Worm (Caenorhabditis elegans) whole organism, L4 larva: Measurements from ENCODE around the gene T24H10.1.

ENCODE experiments used
- T20F7.1 ChIP-seq: fragments of 200-800 bp; sonication (Bioruptor generic); optimal IDR thresholded peaks from 2 replicates; lab custom pipeline; 2018; ENCODE audit warnings: mild to moderate bottlenecking, missing genetic modification characterization, missing compliant biosample characterization
- Y75B8A.6 ChIP-seq: fragments of 200-800 bp; sonication (Bioruptor generic); IDR thresholded peaks from 2 replicates; pipeline ENCODE4 v1.3.6; 2022; ENCODE audit warnings: missing genetic modification reagents, missing genetic modification characterization, missing compliant biosample characterization
- ZK546.5 ChIP-seq, 2 experiments: sonication (generic microtip); optimal IDR thresholded peaks; 2 replicates each; lab custom pipeline; 2017; ENCODE audit warnings: missing biosample characterization in 2 of 2, missing genetic modification characterization in 2 of 2
- aha-1 ChIP-seq: fragments of 150-350 bp; peaks from one replicate; lab custom pipeline; 2014; ENCODE audit warnings: missing biosample characterization, missing genetic modification characterization
- aly-2 ChIP-seq: sonication (generic microtip); optimal IDR thresholded peaks from 2 replicates; lab custom pipeline; 2018; ENCODE audit warnings: missing biosample characterization, missing genetic modification characterization
- ama-1 ChIP-seq: fragments of 150-350 bp; optimal IDR thresholded peaks from 2 replicates; lab custom pipeline; 2014; ENCODE audit warnings: inconsistent platforms, mixed read lengths
- arid-1 ChIP-seq: fragments of 200-800 bp; sonication (Bioruptor generic); conservative IDR thresholded peaks from 2 replicates; pipeline ENCODE4 v1.3.6; 2022; ENCODE audit warnings: missing genetic modification reagents, missing genetic modification characterization, missing compliant biosample characterization
- ceh-20 ChIP-seq: fragments of 200-800 bp; sonication (Bioruptor generic); IDR thresholded peaks from 2 replicates; pipeline ENCODE4 v1.3.6; 2022; ENCODE audit warnings: missing genetic modification reagents, missing genetic modification characterization, missing compliant biosample characterization
- ceh-32 ChIP-seq: sonication (generic microtip); optimal IDR thresholded peaks from 2 replicates; lab custom pipeline; 2016; ENCODE audit warnings: mild to moderate bottlenecking, missing genetic modification characterization, missing compliant biosample characterization; ENCODE audit not compliant: poor library complexity
- ceh-44 ChIP-seq: fragments of 200-800 bp; sonication (Bioruptor generic); IDR thresholded peaks from 2 replicates; pipeline ENCODE4 v1.3.6; 2022; ENCODE audit warnings: missing genetic modification reagents, missing genetic modification characterization, missing compliant biosample characterization
- ceh-82 ChIP-seq: sonication (generic microtip); optimal IDR thresholded peaks from 2 replicates; lab custom pipeline; 2017; ENCODE audit warnings: missing biosample characterization, missing genetic modification characterization
- ces-1 ChIP-seq: fragments of 150-350 bp; sonication (generic microtip); optimal IDR thresholded peaks from 4 replicates; lab custom pipeline; 2014; ENCODE audit warnings: missing biosample characterization, missing genetic modification reagents, missing genetic modification characterization
- cey-2 ChIP-seq: sonication (generic microtip); optimal IDR thresholded peaks from 3 replicates; lab custom pipeline; 2017; ENCODE audit warnings: missing genetic modification characterization, mild to moderate bottlenecking, missing compliant biosample characterization, antibody characterized with exemption, borderline replicate concordance; ENCODE audit not compliant: insufficient read depth
- ctbp-1 ChIP-seq: fragments of 200-800 bp; sonication (Bioruptor generic); IDR thresholded peaks from 2 replicates; pipeline ENCODE4 v1.3.6; 2022; ENCODE audit warnings: missing genetic modification reagents, missing genetic modification characterization, missing compliant biosample characterization
- daf-12 ChIP-seq: fragments of 150-350 bp; optimal IDR thresholded peaks from 2 replicates; lab custom pipeline; 2014; ENCODE audit warnings: missing biosample characterization, missing genetic modification reagents, missing genetic modification characterization
- daf-19 ChIP-seq: fragments of 200-800 bp; sonication (Bioruptor generic); conservative IDR thresholded peaks from 2 replicates; pipeline ENCODE4 v1.3.6; 2022; ENCODE audit warnings: missing genetic modification characterization, missing compliant biosample characterization
- dmd-6 ChIP-seq: fragments of 200-800 bp; sonication (Bioruptor generic); IDR thresholded peaks from 2 replicates; pipeline ENCODE4 v1.3.6; 2022; ENCODE audit warnings: missing genetic modification reagents, missing genetic modification characterization, missing compliant biosample characterization
- dmd-8 ChIP-seq: fragments of 200-800 bp; sonication (Bioruptor generic); IDR thresholded peaks from 2 replicates; pipeline ENCODE4 v1.3.6; 2022; ENCODE audit warnings: missing genetic modification characterization, missing compliant biosample characterization
- dve-1 ChIP-seq: sonication (generic microtip); optimal IDR thresholded peaks from 2 replicates; lab custom pipeline; 2017; ENCODE audit warnings: antibody characterized with exemption, mild to moderate bottlenecking, missing genetic modification characterization, missing compliant biosample characterization; ENCODE audit not compliant: insufficient read depth
- egl-27 ChIP-seq: sonication (generic microtip); optimal IDR thresholded peaks from 3 replicates; lab custom pipeline; 2017; ENCODE audit warnings: missing biosample characterization, missing genetic modification reagents, missing genetic modification characterization
- hif-1 ChIP-seq, 2 experiments: sonication (generic microtip); optimal IDR thresholded peaks; 2 replicates each; lab custom pipeline; 2016 to 2017; ENCODE audit warnings: missing compliant biosample characterization in 2 of 2, missing genetic modification characterization in 2 of 2, missing genetic modification reagents in 2 of 2, missing genotype in 2 of 2, mild to moderate bottlenecking in 1 of 2
- hlh-11 ChIP-seq: fragments of 200-800 bp; sonication (Bioruptor generic); optimal IDR thresholded peaks from 2 replicates; lab custom pipeline; 2018; ENCODE audit warnings: mild to moderate bottlenecking, missing genetic modification characterization, missing compliant biosample characterization
- lim-7 ChIP-seq: fragments of 200-800 bp; sonication (Bioruptor generic); IDR thresholded peaks from 2 replicates; pipeline ENCODE4 v1.3.6; 2022; ENCODE audit warnings: missing genetic modification characterization, missing compliant biosample characterization
- lin-1 ChIP-seq: fragments of 200-800 bp; sonication (Bioruptor generic); IDR thresholded peaks from 2 replicates; pipeline ENCODE4 v1.3.6; 2022; ENCODE audit warnings: missing genetic modification reagents, missing genetic modification characterization, missing compliant biosample characterization
- lin-13 ChIP-seq: fragments of 150-350 bp; optimal IDR thresholded peaks from 2 replicates; lab custom pipeline; 2014; ENCODE audit warnings: missing biosample characterization, missing genetic modification reagents, missing genetic modification characterization
- lin-15B ChIP-seq: fragments of 150-350 bp; sonication (generic microtip); optimal IDR thresholded peaks from 3 replicates; lab custom pipeline; 2014; ENCODE audit warnings: missing biosample characterization, missing genetic modification characterization
- lin-39 ChIP-seq: fragments of 150-350 bp; optimal IDR thresholded peaks from 2 replicates; lab custom pipeline; 2014; ENCODE audit warnings: missing biosample characterization, missing genetic modification reagents, missing genetic modification characterization
- lsy-2 ChIP-seq, 2 experiments: fragments of 150-350 bp in 1 of 2; sonication (generic microtip) in 1 of 2; optimal IDR thresholded peaks; 2 replicates each; lab custom pipeline; 2014 to 2017; ENCODE audit warnings: missing biosample characterization in 2 of 2, missing genetic modification characterization in 2 of 2
- madf-5 ChIP-seq, 2 experiments: fragments of 200-800 bp; sonication (Bioruptor generic); IDR thresholded peaks; 2 replicates each; pipeline ENCODE4 v1.3.6; 2022; ENCODE audit warnings: missing compliant biosample characterization in 2 of 2, missing genetic modification characterization in 2 of 2
- mep-1 ChIP-seq: fragments of 150-350 bp; sonication (generic microtip); optimal IDR thresholded peaks from 3 replicates; lab custom pipeline; 2014; ENCODE audit warnings: missing biosample characterization, missing genetic modification characterization
- mes-2 ChIP-seq: sonication (generic microtip); optimal IDR thresholded peaks from 2 replicates; lab custom pipeline; 2016; ENCODE audit warnings: missing genotype, mild to moderate bottlenecking, missing genetic modification characterization, missing compliant biosample characterization; ENCODE audit not compliant: poor library complexity, severe bottlenecking
- nhr-102 ChIP-seq: sonication (generic microtip); optimal IDR thresholded peaks from 2 replicates; lab custom pipeline; 2016; ENCODE audit warnings: mild to moderate bottlenecking, missing genetic modification characterization, moderate library complexity, missing compliant biosample characterization
- nhr-11 ChIP-seq: fragments of 150-350 bp; optimal IDR thresholded peaks from 2 replicates; lab custom pipeline; 2014; ENCODE audit warnings: missing biosample characterization, missing genetic modification characterization
- nhr-111 ChIP-seq: fragments of 200-800 bp; sonication (Bioruptor generic); optimal IDR thresholded peaks from 2 replicates; lab custom pipeline; 2018; ENCODE audit warnings: mild to moderate bottlenecking, missing genetic modification characterization, missing compliant biosample characterization
- nhr-237 ChIP-seq: sonication (generic microtip); optimal IDR thresholded peaks from 2 replicates; lab custom pipeline; 2017; ENCODE audit warnings: missing biosample characterization, missing genetic modification characterization
- nhr-25 ChIP-seq: sonication (generic microtip); optimal IDR thresholded peaks from 2 replicates; lab custom pipeline; 2017; ENCODE audit warnings: missing genetic modification characterization, mild to moderate bottlenecking, missing compliant biosample characterization, antibody characterized with exemption, moderate library complexity, borderline replicate concordance; ENCODE audit not compliant: insufficient read depth
- nhr-28 ChIP-seq: fragments of 150-350 bp; optimal IDR thresholded peaks from 2 replicates; lab custom pipeline; 2014; ENCODE audit warnings: missing biosample characterization, missing genetic modification characterization
- nhr-41 ChIP-seq: fragments of 200-800 bp; sonication (Bioruptor generic); IDR thresholded peaks from 2 replicates; pipeline ENCODE4 v1.3.6; 2022; ENCODE audit warnings: missing genetic modification reagents, missing genetic modification characterization, missing compliant biosample characterization
- nhr-6 ChIP-seq: fragments of 150-350 bp; optimal IDR thresholded peaks from 2 replicates; lab custom pipeline; 2014; ENCODE audit warnings: missing biosample characterization, missing genetic modification characterization
- pha-4 ChIP-seq, 2 experiments: fragments of 150-350 bp in 1 of 2; fragments of 200-800 bp in 1 of 2; sonication (Bioruptor generic) in 1 of 2; IDR thresholded peaks in 1 of 2; optimal IDR thresholded peaks in 1 of 2; 2 replicates each; pipeline versions ENCODE4 v1.3.6 to Lab custom; 2014 to 2022; ENCODE audit warnings: missing genetic modification characterization in 2 of 2, missing genetic modification reagents in 2 of 2, missing biosample characterization in 1 of 2, missing compliant biosample characterization in 1 of 2
- pqm-1 ChIP-seq: sonication (generic microtip); optimal IDR thresholded peaks from 2 replicates; lab custom pipeline; 2017; ENCODE audit warnings: missing biosample characterization, missing genetic modification characterization
- saeg-2 ChIP-seq: fragments of 200-800 bp; sonication (Bioruptor generic); IDR thresholded peaks from 2 replicates; pipeline ENCODE4 v1.3.6; 2022; ENCODE audit warnings: missing genetic modification reagents, missing genetic modification characterization, missing compliant biosample characterization
- skn-1 ChIP-seq: fragments of 150-350 bp; optimal IDR thresholded peaks from 2 replicates; lab custom pipeline; 2014; ENCODE audit warnings: missing biosample characterization, missing genetic modification characterization
- snpc-1.2 ChIP-seq: fragments of 200-800 bp; sonication (Bioruptor generic); IDR thresholded peaks from 2 replicates; pipeline ENCODE4 v1.3.6; 2022; ENCODE audit warnings: missing genetic modification reagents, missing genetic modification characterization, missing compliant biosample characterization
- spr-1 ChIP-seq: sonication (generic microtip); optimal IDR thresholded peaks from 2 replicates; lab custom pipeline; 2016; ENCODE audit warnings: mild to moderate bottlenecking, missing genetic modification characterization, missing compliant biosample characterization
- tra-1 ChIP-seq: fragments of 200-800 bp; sonication (Bioruptor generic); IDR thresholded peaks from 2 replicates; pipeline ENCODE4 v1.3.6; 2022; ENCODE audit warnings: missing genetic modification reagents, missing genetic modification characterization, missing compliant biosample characterization
- unc-39 ChIP-seq: sonication (generic microtip); optimal IDR thresholded peaks from 2 replicates; lab custom pipeline; 2017; ENCODE audit warnings: missing biosample characterization, missing genetic modification characterization
- zag-1 ChIP-seq: fragments of 150-350 bp; optimal IDR thresholded peaks from 2 replicates; lab custom pipeline; 2014; ENCODE audit warnings: missing biosample characterization, missing genetic modification characterization
- zfp-2 ChIP-seq: sonication (generic microtip); optimal IDR thresholded peaks from 2 replicates; lab custom pipeline; 2016; ENCODE audit warnings: mild to moderate bottlenecking, missing genetic modification characterization, missing compliant biosample characterization
- zip-2 ChIP-seq: fragments of 150-350 bp; optimal IDR thresholded peaks from 2 replicates; lab custom pipeline; 2014; ENCODE audit warnings: missing biosample characterization, missing genetic modification characterization
- ztf-11 ChIP-seq: fragments of 150-350 bp; optimal IDR thresholded peaks from 2 replicates; lab custom pipeline; 2014; ENCODE audit warnings: missing biosample characterization, missing genetic modification characterization

Gene T24H10.1

DNA sequence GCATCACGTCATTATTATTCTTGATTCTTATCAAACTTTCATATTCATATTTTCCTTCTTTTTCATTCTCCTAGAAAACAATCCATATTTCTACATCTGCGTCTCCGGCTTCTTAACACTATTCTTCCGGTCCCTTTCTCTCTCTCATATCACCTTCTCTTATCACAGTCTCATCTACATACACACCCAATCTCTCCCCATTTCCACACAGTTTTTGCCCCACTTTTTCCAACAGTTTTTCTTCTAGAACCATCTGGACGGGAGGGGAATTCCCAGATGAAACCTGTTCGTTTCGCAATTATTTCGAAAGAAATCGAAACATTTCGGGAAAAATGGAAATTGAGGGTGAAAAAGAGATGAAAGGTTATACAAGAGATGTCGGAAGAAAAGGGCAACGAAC lies 29.0 kb downstream of the T24H10.1 start (continued):
- TF ChIP-seq mep-1: peak; percentile 40
- TF ChIP-seq dmd-6: peak; percentile 82
- no peak for TF ChIP-seq lin-15B
- no peak for TF ChIP-seq ZK546.5 (tag; optimal IDR thresholded peaks at IDR 0.05; lab: Kevin White, UChicago)
- peak; percentile 68; the same call in 1 of the 2 replicates for TF ChIP-seq tra-1 (GFP tag; lab: Robert Waterston, UW)
- TF ChIP-seq ceh-82 (tag; lab: Kevin White, UChicago): no peak
- TF ChIP-seq nhr-28 (tag; lab: Kevin White, UChicago): peak; percentile 86
- TF ChIP-seq daf-12: no peak
- no peak for TF ChIP-seq lin-39 (tag; lab: Kevin White, UChicago)
- TF ChIP-seq nhr-11 (tag; lab: Kevin White, UChicago): peak; percentile 33
- no peak for TF ChIP-seq snpc-1.2 (GFP tag; lab: Robert Waterston, UW)
- TF ChIP-seq T20F7.1 (GFP tag; lab: Kevin White, UChicago): peak; percentile 20
- 0 out of 2 replicates have a peak, but pooled peaks have one; percentile 13 for TF ChIP-seq Y75B8A.6 (GFP tag; lab: Robert Waterston, UW)
- TF ChIP-seq nhr-102 (tag; lab: Kevin White, UChicago): peak; percentile 19
- no peak for TF ChIP-seq nhr-25 (tag; lab: Kevin White, UChicago)
- no peak for TF ChIP-seq arid-1
- TF ChIP-seq zag-1: no peak
- TF ChIP-seq madf-5 (GFP tag; IDR thresholded peaks at IDR 0.05; lab: Robert Waterston, UW): 0 out of 4 replicates have a peak, but pooled peaks of 1 of the 2 experiments have one; percentile 26
- no peak for TF ChIP-seq unc-39
- TF ChIP-seq nhr-41: 0 out of 2 replicates have a peak, but pooled peaks have one; percentile 6
- TF ChIP-seq hif-1 (tag; optimal IDR thresholded peaks at IDR 0.05; lab: Kevin White, UChicago): peak in 1 of 2 experiments; percentile 11
- no peak for TF ChIP-seq daf-19 (GFP tag; lab: Robert Waterston, UW)
- peak; percentile 65 for TF ChIP-seq cey-2 (tag; lab: Kevin White, UChicago)
- peak; percentile 32 for TF ChIP-seq spr-1 (tag; lab: Kevin White, UChicago)
- no peak for TF ChIP-seq ces-1 (GFP tag; lab: Kevin White, UChicago)
- no peak for TF ChIP-seq lim-7 (GFP tag; lab: Robert Waterston, UW)
- TF ChIP-seq ctbp-1: 0 out of 2 replicates have a peak, but pooled peaks have one; percentile 19
- no peak for TF ChIP-seq zfp-2 (tag; lab: Kevin White, UChicago)
- TF ChIP-seq egl-27 (tag; lab: Kevin White, UChicago): no peak
- no peak for TF ChIP-seq skn-1 (tag; lab: Kevin White, UChicago)
- peak; percentile 38 for TF ChIP-seq zip-2 (tag; lab: Kevin White, UChicago)
- no peak for TF ChIP-seq nhr-111 (GFP tag; lab: Kevin White, UChicago)
- TF ChIP-seq aly-2 (tag; lab: Kevin White, UChicago): no peak
- TF ChIP-seq hlh-11 (tag; lab: Kevin White, UChicago): peak; percentile 89
- peak; percentile 44 to 68 for TF ChIP-seq lsy-2 (tag; optimal IDR thresholded peaks at IDR 0.05; lab: Kevin White, UChicago)
- TF ChIP-seq mes-2 (tag; lab: Kevin White, UChicago): peak; percentile 19
- TF ChIP-seq dve-1 (tag; lab: Kevin White, UChicago): peak; percentile 84
- peak; percentile 82 for TF ChIP-seq pqm-1
- peak; percentile 51 for TF ChIP-seq nhr-6 (tag; lab: Kevin White, UChicago)
- no peak for TF ChIP-seq saeg-2 (GFP tag; lab: Robert Waterston, UW)
- TF ChIP-seq lin-13: no peak
- no peak for TF ChIP-seq aha-1 (tag; lab: Kevin White, UChicago)
- no peak for TF ChIP-seq ztf-11 (tag; lab: Kevin White, UChicago)
- TF ChIP-seq ceh-44: no peak
- no peak for TF ChIP-seq nhr-237 (tag; lab: Kevin White, UChicago)
- no peak for TF ChIP-seq ceh-20 (GFP tag; lab: Robert Waterston, UW)
- no peak for TF ChIP-seq pha-4 (GFP tag; IDR thresholded peaks at IDR 0.05; lab: Robert Waterston, UW)
- no peak for TF ChIP-seq pha-4 (tag; optimal IDR thresholded peaks at IDR 0.05; lab: Kevin White, UChicago)
- no peak for TF ChIP-seq dmd-8 (GFP tag; lab: Robert Waterston, UW)
- no peak for TF ChIP-seq ceh-32 (tag; lab: Kevin White, UChicago)
- no peak; the same call in 1 of the 2 replicates for TF ChIP-seq lin-1 (GFP tag; lab: Robert Waterston, UW)
- TF ChIP-seq ama-1: peak; percentile 70
